Fruit fly (Drosophila melanogaster) whole organism, embryonic: ENCODE data around the gene CG7156.

ENCODE experiments used
- ATbp ChIP-seq: fragments of 200-800 bp; sonication (Bioruptor generic); optimal IDR thresholded peaks from 2 replicates; lab custom pipeline; 2017; ENCODE audit warnings: missing biosample characterization, mild to moderate bottlenecking, missing genetic modification characterization, missing genetic modification reagents
- CG1024 ChIP-seq: fragments of 200-800 bp; sonication (Bioruptor generic); IDR thresholded peaks from 2 replicates; pipeline ENCODE4 v1.3.6; 2022; ENCODE audit warnings: missing biosample characterization, missing genetic modification characterization
- CG10267 ChIP-seq: fragments of 200-800 bp; sonication (Bioruptor generic); optimal IDR thresholded peaks from 2 replicates; lab custom pipeline; 2018; ENCODE audit warnings: missing biosample characterization, mild to moderate bottlenecking, missing genetic modification characterization, moderate library complexity
- CG10321 ChIP-seq: fragments of 200-800 bp; sonication (Bioruptor generic); IDR thresholded peaks from 2 replicates; pipeline ENCODE4 v1.3.6; 2022; ENCODE audit warnings: missing biosample characterization, missing genetic modification characterization
- CG11398 ChIP-seq: fragments of 200-800 bp; sonication (Bioruptor generic); optimal IDR thresholded peaks from 2 replicates; lab custom pipeline; 2016; ENCODE audit warnings: missing biosample characterization, missing genetic modification characterization
- CG12219 ChIP-seq: fragments of 200-800 bp; sonication (Bioruptor generic); optimal IDR thresholded peaks from 3 replicates; lab custom pipeline; 2018; ENCODE audit warnings: missing biosample characterization, mild to moderate bottlenecking, missing genetic modification characterization
- CG12942 ChIP-seq: fragments of 200-800 bp; sonication (Bioruptor generic); optimal IDR thresholded peaks from 3 replicates; lab custom pipeline; 2016; ENCODE audit warnings: missing biosample characterization, missing genetic modification characterization
- CG15479 ChIP-seq: fragments of 200-800 bp; sonication (Bioruptor generic); optimal IDR thresholded peaks from 3 replicates; lab custom pipeline; 2019; ENCODE audit warnings: missing biosample characterization, mild to moderate bottlenecking, missing genetic modification characterization, moderate library complexity
- CG17385 ChIP-seq: fragments of 200-800 bp; sonication (Bioruptor generic); optimal IDR thresholded peaks from 3 replicates; lab custom pipeline; 2018; ENCODE audit warnings: missing biosample characterization, mild to moderate bottlenecking, missing genetic modification characterization
- CG17612 ChIP-seq: fragments of 200-800 bp; sonication (Bioruptor generic); IDR thresholded peaks from 2 replicates; pipeline ENCODE4 v1.3.6; 2022; ENCODE audit warnings: missing biosample characterization, missing genetic modification characterization
- CG1832 ChIP-seq: fragments of 200-800 bp; sonication (Bioruptor generic); optimal IDR thresholded peaks from 2 replicates; lab custom pipeline; 2017; ENCODE audit warnings: missing biosample characterization, mild to moderate bottlenecking, missing genetic modification characterization, inconsistent platforms
- CG2120 ChIP-seq: fragments of 200-800 bp; sonication (Bioruptor generic); optimal IDR thresholded peaks from 3 replicates; lab custom pipeline; 2016; ENCODE audit warnings: missing biosample characterization, missing genetic modification characterization
- CG2129 ChIP-seq: fragments of 200-800 bp; sonication (Bioruptor generic); IDR thresholded peaks from 2 replicates; pipeline ENCODE4 v1.3.6; 2022; ENCODE audit warnings: missing biosample characterization, missing genetic modification characterization; ENCODE audit not compliant: partially characterized antibody
- CG30431 ChIP-seq: fragments of 200-800 bp; sonication (Bioruptor generic); optimal IDR thresholded peaks from 2 replicates; lab custom pipeline; 2017; ENCODE audit warnings: missing biosample characterization, missing genetic modification characterization
- CG3726 ChIP-seq: fragments of 200-800 bp; sonication (Bioruptor generic); IDR thresholded peaks from 3 replicates; pipeline ENCODE4, ENCODE4 v1.3.6; 2022; ENCODE audit warnings: missing biosample characterization, missing genetic modification characterization
- CG4360 ChIP-seq: fragments of 200-800 bp; sonication (Bioruptor generic); IDR thresholded peaks from 2 replicates; pipeline ENCODE4 v1.3.6; 2022; ENCODE audit warnings: missing biosample characterization, missing genetic modification characterization
- CG6654 ChIP-seq: fragments of 200-800 bp; sonication (Bioruptor generic); optimal IDR thresholded peaks from 2 replicates; lab custom pipeline; 2017; ENCODE audit warnings: missing biosample characterization, mild to moderate bottlenecking, missing genetic modification characterization
- CG6689 ChIP-seq: fragments of 200-800 bp; sonication (Bioruptor generic); IDR thresholded peaks from 2 replicates; pipeline ENCODE4 v1.3.6; 2022; ENCODE audit warnings: missing biosample characterization, missing genetic modification characterization
- CG7556 ChIP-seq: fragments of 200-800 bp; sonication (Bioruptor generic); optimal IDR thresholded peaks from 2 replicates; lab custom pipeline; 2017; ENCODE audit warnings: missing biosample characterization, mild to moderate bottlenecking, missing genetic modification characterization
- Dad ChIP-seq: fragments of 200-800 bp; sonication (Bioruptor generic); optimal IDR thresholded peaks from 3 replicates; lab custom pipeline; 2016; ENCODE audit warnings: missing biosample characterization, missing genetic modification characterization
- Dref ChIP-seq: fragments of 200-800 bp; sonication (Bioruptor generic); IDR thresholded peaks from 2 replicates; pipeline ENCODE4 v1.3.6; 2022; ENCODE audit warnings: missing biosample characterization, missing genetic modification characterization
- Lhr ChIP-seq: fragments of 200-800 bp; sonication (Bioruptor generic); optimal IDR thresholded peaks from 3 replicates; lab custom pipeline; 2017; ENCODE audit warnings: mild to moderate bottlenecking, missing biosample characterization, missing genetic modification reagents, missing genetic modification characterization
- Nf-YC ChIP-seq: fragments of 200-800 bp; optimal IDR thresholded peaks from 3 replicates; lab custom pipeline; 2019; ENCODE audit warnings: missing biosample characterization, mild to moderate bottlenecking, missing genetic modification characterization, moderate library complexity
- Sin3A ChIP-seq: fragments of >200 bp; optimal IDR thresholded peaks from 2 replicates; lab custom pipeline; 2018
- ase ChIP-seq: fragments of 200-800 bp; sonication (Bioruptor generic); IDR thresholded peaks from 3 replicates; pipeline ENCODE4 v1.3.6; 2022; ENCODE audit warnings: missing biosample characterization, missing genetic modification characterization
- ato ChIP-seq: fragments of 200-800 bp; sonication (Bioruptor generic); IDR thresholded peaks from 2 replicates; pipeline ENCODE4 v1.3.6; 2022; ENCODE audit warnings: missing biosample characterization, missing genetic modification characterization; ENCODE audit not compliant: partially characterized antibody
- bcd ChIP-seq: fragments of 200-800 bp; sonication (Bioruptor generic); optimal IDR thresholded peaks from 2 replicates; lab custom pipeline; 2017; ENCODE audit warnings: missing biosample characterization, mild to moderate bottlenecking, missing genetic modification characterization
- br ChIP-seq: fragments of >200 bp; optimal IDR thresholded peaks from 2 replicates; lab custom pipeline; 2017
- chif ChIP-seq, 2 experiments: fragments of 200-800 bp; sonication (Bioruptor generic); optimal IDR thresholded peaks; 3 replicates each; lab custom pipeline; 2016; ENCODE audit warnings: missing biosample characterization in 2 of 2, missing genetic modification characterization in 2 of 2
- corto ChIP-seq: fragments of 200-800 bp; sonication (Bioruptor generic); optimal IDR thresholded peaks from 2 replicates; lab custom pipeline; 2016; ENCODE audit warnings: missing biosample characterization, mild to moderate bottlenecking, missing genetic modification characterization, moderate library complexity
- dati ChIP-seq: fragments of 200-800 bp; sonication (Bioruptor generic); IDR thresholded peaks from 2 replicates; pipeline ENCODE4 v1.3.6; 2022; ENCODE audit warnings: missing biosample characterization, missing genetic modification characterization
- gcm ChIP-seq: fragments of 200-800 bp; sonication (Bioruptor generic); optimal IDR thresholded peaks from 2 replicates; lab custom pipeline; 2019; ENCODE audit warnings: missing biosample characterization, mild to moderate bottlenecking, missing genetic modification characterization, moderate library complexity
- gem ChIP-seq: fragments of 200-800 bp; sonication (Bioruptor generic); optimal IDR thresholded peaks from 2 replicates; lab custom pipeline; 2019; ENCODE audit warnings: missing biosample characterization, mild to moderate bottlenecking, missing genetic modification characterization, moderate library complexity
- gfzf ChIP-seq: fragments of 200-800 bp; sonication (Bioruptor generic); optimal IDR thresholded peaks from 2 replicates; lab custom pipeline; 2016; ENCODE audit warnings: missing biosample characterization, mild to moderate bottlenecking, missing genetic modification characterization, moderate library complexity
- hbn ChIP-seq: fragments of 200-800 bp; sonication (Bioruptor generic); IDR thresholded peaks from 2 replicates; pipeline ENCODE4 v1.3.6; 2022; ENCODE audit warnings: missing biosample characterization, missing genetic modification characterization; ENCODE audit not compliant: partially characterized antibody
- insv ChIP-seq, 2 experiments: fragments of 200-800 bp; sonication (Bioruptor generic); optimal IDR thresholded peaks; 3 replicates each; lab custom pipeline; 2016 to 2018; ENCODE audit warnings: missing biosample characterization in 2 of 2, missing genetic modification characterization in 2 of 2
- kni ChIP-seq: fragments of 200-800 bp; sonication (Bioruptor generic); optimal IDR thresholded peaks from 3 replicates; lab custom pipeline; 2017; ENCODE audit warnings: mild to moderate bottlenecking, missing biosample characterization, missing genetic modification reagents, missing genetic modification characterization
- lola ChIP-seq, 3 experiments: fragments of >200 bp in 2 of 3; fragments of 200-800 bp in 1 of 3; sonication (Bioruptor generic) in 1 of 3; optimal IDR thresholded peaks; 2 replicates each; lab custom pipeline; 2017 to 2019; ENCODE audit warnings: missing biosample characterization in 3 of 3, missing genetic modification characterization in 3 of 3, mild to moderate bottlenecking in 1 of 3, moderate library complexity in 1 of 3
- mirr ChIP-seq: fragments of 200-800 bp; sonication (Bioruptor generic); optimal IDR thresholded peaks from 3 replicates; lab custom pipeline; 2018; ENCODE audit warnings: missing biosample characterization, mild to moderate bottlenecking, missing genetic modification characterization
- org-1 ChIP-seq: fragments of 200-800 bp; sonication (Bioruptor generic); optimal IDR thresholded peaks from 2 replicates; lab custom pipeline; 2017; ENCODE audit warnings: missing biosample characterization, missing genetic modification characterization
- otp ChIP-seq: fragments of 200-800 bp; sonication (Bioruptor generic); IDR thresholded peaks from 3 replicates; pipeline ENCODE4, ENCODE4 v1.3.6; 2022; ENCODE audit warnings: missing biosample characterization, missing genetic modification characterization
- pan ChIP-seq, 4 experiments: fragments of >200 bp in 3 of 4; fragments of 200-800 bp in 1 of 4; sonication (Bioruptor generic) in 1 of 4; optimal IDR thresholded peaks in 3 of 4; IDR thresholded peaks in 1 of 4; 2 replicates each; pipeline versions ENCODE4 v1.3.6 to Lab custom; 2017 to 2022; ENCODE audit warnings: missing biosample characterization in 2 of 4, missing genetic modification characterization in 2 of 4, mixed read lengths in 1 of 4
- scrt ChIP-seq: fragments of 200-800 bp; sonication (Bioruptor generic); optimal IDR thresholded peaks from 2 replicates; lab custom pipeline; 2018; ENCODE audit warnings: missing biosample characterization, mild to moderate bottlenecking, missing genetic modification characterization, moderate library complexity
- sim ChIP-seq: fragments of 200-800 bp; sonication (Bioruptor generic); IDR thresholded peaks from 2 replicates; pipeline ENCODE4 v1.3.6; 2022; ENCODE audit warnings: missing biosample characterization, missing genetic modification characterization
- sisA ChIP-seq: fragments of 200-800 bp; sonication (Bioruptor generic); IDR thresholded peaks from 2 replicates; pipeline ENCODE4 v1.3.6; 2022; ENCODE audit warnings: missing biosample characterization, missing genetic modification characterization
- slbo ChIP-seq: fragments of 200-800 bp; sonication (Bioruptor generic); IDR thresholded peaks from 2 replicates; pipeline ENCODE4 v1.3.6; 2022; ENCODE audit warnings: missing biosample characterization, missing genetic modification characterization
- ttk ChIP-seq: fragments of 200-800 bp; sonication (Bioruptor generic); IDR thresholded peaks from 2 replicates; pipeline ENCODE4 v2.1.2; 2022; ENCODE audit warnings: missing biosample characterization, missing genetic modification characterization
- yki ChIP-seq: fragments of >200 bp; optimal IDR thresholded peaks from 3 replicates; lab custom pipeline; 2018
- zfh1 ChIP-seq: fragments of 200-800 bp; sonication (Bioruptor generic); IDR thresholded peaks from 3 replicates; pipeline ENCODE4 v1.3.6; 2022; ENCODE audit warnings: missing biosample characterization, missing genetic modification characterization

CG7156 gene

dm6 chr3R:18274328-18275098, 32.6 kb upstream of the CG7156 start, which contains the start of the genes Vps39 and eIF1A (continued):
- TF ChIP-seq CG15479 (GFP tag; lab: Kevin White, UChicago) (no peak), bcd (GFP tag; lab: Kevin White, UChicago) (no peak), Lhr (peak; percentile 67), slbo (peak; percentile 56), zfh1 (GFP tag; lab: Robert Waterston, UW) (no peak), gcm (GFP tag; lab: Kevin White, UChicago) (no peak), CG10321 (no peak), insv (GFP tag; optimal IDR thresholded peaks at IDR 0.05; lab: Kevin White, UChicago) (no peak), org-1 (GFP tag; lab: Kevin White, UChicago) (no peak), gem (tag; lab: Kevin White, UChicago) (no peak), CG11398 (GFP tag; lab: Kevin White, UChicago) (no peak), CG1832 (GFP tag; lab: Kevin White, UChicago) (no peak), kni (GFP tag; lab: Kevin White, UChicago) (no peak), chif (GFP tag; optimal IDR thresholded peaks at IDR 0.05; lab: Kevin White, UChicago) (peak in 1 of 2 experiments; percentile 23), Dref (peak; percentile 83), hbn (GFP tag; lab: Robert Waterston, UW) (peak; percentile 81), CG6689 (GFP tag; lab: Robert Waterston, UW) (peak; percentile 37; the same call in 1 of the 2 replicates), pan (optimal IDR thresholded peaks at IDR 0.05; lab: Kevin White, UChicago) (no peak), pan (GFP tag; optimal IDR thresholded peaks at IDR 0.05 in 1 of 2, IDR thresholded peaks at IDR 0.05 in 1 of 2) (no peak), gfzf (peak; percentile 12), sisA (GFP tag; lab: Robert Waterston, UW) (no peak; the same call in 1 of the 2 replicates), CG2120 (GFP tag; lab: Kevin White, UChicago) (peak; percentile 67), yki (lab: Kevin White, UChicago) (no peak), lola (GFP tag; optimal IDR thresholded peaks at IDR 0.05; lab: Kevin White, UChicago) (peak in 1 of 3 experiments; percentile 24), CG12942 (GFP tag; lab: Kevin White, UChicago) (no peak), dati (GFP tag; lab: Robert Waterston, UW) (no peak), CG4360 (peak; percentile 72; the same call in 1 of the 2 replicates), CG17612 (no peak), CG7556 (GFP tag; lab: Kevin White, UChicago) (peak; percentile 36), CG1024 (no peak), CG10267 (tag; lab: Kevin White, UChicago) (peak; percentile 46), CG3726 (no peak), otp (0 out of 3 replicates have a peak, but pooled peaks have one; percentile 9), scrt (no peak), Dad (GFP tag; lab: Kevin White, UChicago) (peak; percentile 12), ato (GFP tag; lab: Robert Waterston, UW) (no peak; the same call in none of the 2 replicates), ATbp (no peak), CG6654 (GFP tag; lab: Kevin White, UChicago) (no peak), sim (GFP tag; lab: Robert Waterston, UW) (no peak), Sin3A (lab: Kevin White, UChicago) (peak; percentile 80), corto (GFP tag; lab: Kevin White, UChicago) (no peak), CG17385 (GFP tag; lab: Kevin White, UChicago) (no peak), mirr (GFP tag; lab: Kevin White, UChicago) (no peak), ttk (GFP tag; lab: Robert Waterston, UW) (no peak), Nf-YC (tag; lab: Kevin White, UChicago) (peak; percentile 56), CG12219 (GFP tag; lab: Kevin White, UChicago) (no peak), br (lab: Kevin White, UChicago) (no peak), CG30431 (GFP tag; lab: Kevin White, UChicago) (no peak), ase (no peak), CG2129 (GFP tag; lab: Robert Waterston, UW) (peak; percentile 86)
